Fruit fly (Drosophila melanogaster) whole organism, wandering third instar larva: Measurements from ENCODE around the gene Nup98-96.
A peak's percentile ranks its signal among the peaks of the same experiment; 100 is the strongest.

Source experiments
- CG32264 ChIP-seq: fragments of 200-800 bp; sonication (Bioruptor generic); optimal IDR thresholded peaks from 2 replicates; lab custom pipeline; 2016; ENCODE audit warnings: missing biosample characterization, missing genetic modification characterization
- CG9705 ChIP-seq: fragments of 200-800 bp; sonication (Bioruptor generic); optimal IDR thresholded peaks from 2 replicates; lab custom pipeline; 2018; ENCODE audit warnings: missing biosample characterization, mild to moderate bottlenecking, missing genetic modification characterization
- GATAd ChIP-seq: sonication (Bioruptor generic); optimal IDR thresholded peaks from 2 replicates; lab custom pipeline; 2016; ENCODE audit warnings: missing biosample characterization, missing genetic modification characterization
- HLH106 ChIP-seq: fragments of 200-800 bp; optimal IDR thresholded peaks from 3 replicates; lab custom pipeline; 2019; ENCODE audit warnings: missing biosample characterization, mild to moderate bottlenecking, missing genetic modification characterization, moderate library complexity
- Hnf4 ChIP-seq: fragments of 200-800 bp; sonication (Bioruptor generic); optimal IDR thresholded peaks from 2 replicates; lab custom pipeline; 2016; ENCODE audit warnings: missing biosample characterization, mild to moderate bottlenecking, missing genetic modification characterization
- OdsH ChIP-seq: fragments of 200-800 bp; sonication (Bioruptor generic); optimal IDR thresholded peaks from 2 replicates; lab custom pipeline; 2016; ENCODE audit warnings: missing biosample characterization, mild to moderate bottlenecking, missing genetic modification characterization
- Sp1 ChIP-seq: fragments of 200-800 bp; sonication (Bioruptor generic); optimal IDR thresholded peaks from 3 replicates; lab custom pipeline; 2019; ENCODE audit warnings: missing biosample characterization, mild to moderate bottlenecking, missing genetic modification characterization, moderate library complexity
- ey ChIP-seq: fragments of 200-800 bp; sonication (Bioruptor generic); optimal IDR thresholded peaks from 2 replicates; lab custom pipeline; 2016; ENCODE audit warnings: missing biosample characterization, missing genetic modification characterization
- fru ChIP-seq: fragments of 200-800 bp; sonication (Bioruptor generic); optimal IDR thresholded peaks from 3 replicates; lab custom pipeline; 2016; ENCODE audit warnings: missing biosample characterization, mild to moderate bottlenecking, missing genetic modification characterization
- h ChIP-seq: fragments of 200-800 bp; sonication (Bioruptor generic); optimal IDR thresholded peaks from 3 replicates; lab custom pipeline; 2016; ENCODE audit warnings: missing biosample characterization, mild to moderate bottlenecking, missing genetic modification characterization
- pan ChIP-seq: fragments of >200 bp; optimal IDR thresholded peaks from 2 replicates; lab custom pipeline; 2017
- psq ChIP-seq: fragments of 200-800 bp; sonication (Bioruptor generic); optimal IDR thresholded peaks from 3 replicates; lab custom pipeline; 2017; ENCODE audit warnings: missing biosample characterization, mild to moderate bottlenecking, missing genetic modification characterization, moderate library complexity
- sage ChIP-seq: fragments of 200-800 bp; sonication (Bioruptor generic); optimal IDR thresholded peaks from 2 replicates; lab custom pipeline; 2016; ENCODE audit warnings: missing biosample characterization, mild to moderate bottlenecking, missing genetic modification characterization
- sv ChIP-seq: fragments of 200-800 bp; sonication (Bioruptor generic); optimal IDR thresholded peaks from 3 replicates; lab custom pipeline; 2016; ENCODE audit warnings: missing biosample characterization, missing genetic modification characterization

DNA sequence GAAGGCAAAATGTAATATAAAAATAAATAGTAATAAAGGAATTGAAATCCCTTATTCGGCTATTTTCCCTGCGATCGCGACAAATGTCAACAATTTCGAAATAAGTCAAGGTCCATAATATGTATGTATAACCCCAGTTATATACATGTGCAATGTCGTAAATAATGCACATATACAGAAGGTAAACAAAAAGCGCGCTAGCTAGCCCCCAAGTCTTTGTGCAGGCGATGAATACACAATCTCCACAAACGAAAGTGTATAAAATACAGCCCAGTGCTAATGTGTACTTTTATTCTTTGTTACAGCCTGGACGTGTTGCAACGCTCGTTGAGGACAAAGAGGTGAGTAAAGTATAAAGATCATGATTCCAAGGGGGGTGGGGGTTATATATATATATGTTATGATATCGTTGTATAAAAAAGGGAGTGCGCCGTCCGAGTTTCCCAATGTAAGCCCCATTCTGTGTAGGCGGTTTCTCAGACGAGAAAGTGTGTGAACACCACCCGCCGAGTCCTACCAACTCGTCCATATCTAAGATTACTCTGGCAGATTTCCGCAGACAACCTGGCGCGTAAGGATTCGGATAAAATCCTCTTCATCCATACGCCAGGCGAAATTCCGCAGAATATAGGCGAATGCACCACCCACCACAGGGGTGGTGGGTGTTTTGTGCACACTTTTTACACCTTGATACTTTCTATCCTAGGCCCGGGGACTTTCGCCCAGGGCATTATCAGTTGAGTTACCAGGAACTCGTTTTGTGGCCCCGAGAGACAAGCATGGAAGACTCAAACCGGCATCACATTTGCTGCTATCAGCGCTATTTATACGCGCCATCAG is 51.6 kb downstream of the Nup98-96 start:
- TF ChIP-seq fru (GFP tag; lab: Kevin White, UChicago) (peak; percentile 14), psq (no peak), h (GFP tag; lab: Kevin White, UChicago) (peak; percentile 40), sv (no peak), sage (no peak), CG9705 (GFP tag; lab: Kevin White, UChicago) (no peak), CG32264 (GFP tag; lab: Kevin White, UChicago) (no peak), GATAd (GFP tag; lab: Kevin White, UChicago) (no peak), pan (lab: Kevin White, UChicago) (no peak), ey (no peak), HLH106 (tag; lab: Kevin White, UChicago) (peak; percentile 8), Sp1 (peak; percentile 9), OdsH (GFP tag; lab: Kevin White, UChicago) (no peak), Hnf4 (GFP tag; lab: Kevin White, UChicago) (peak; percentile 2)
